Fruit fly (Drosophila melanogaster): Measurements from ENCODE around the gene CG10958.

Gene CG10958

DNA sequence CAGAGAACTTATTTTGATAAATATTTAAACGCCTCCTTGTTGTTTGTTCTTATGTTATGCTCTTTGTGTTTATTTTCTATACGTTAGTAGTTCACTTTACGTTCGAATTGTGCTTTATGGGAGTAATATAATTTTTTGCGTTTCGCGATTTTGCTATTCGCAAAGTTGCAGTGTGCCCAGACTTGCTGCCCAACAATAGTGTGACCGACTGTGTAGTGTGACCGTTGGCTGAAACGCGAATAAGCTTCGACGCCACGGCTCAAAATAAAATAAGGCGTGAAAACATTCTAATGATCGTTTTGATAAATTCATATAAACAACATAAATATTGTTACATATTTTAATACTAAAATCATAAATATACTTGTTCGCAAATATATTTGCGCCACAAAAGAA, 10.0 kb downstream of the CG10958 start, which contains the start of gene Smox (continued):
- TF ChIP-seq CG12391 (tag; optimal IDR thresholded peaks at IDR 0.05) = peak; percentile 4
- TF ChIP-seq CG11695 (GFP tag; IDR thresholded peaks at IDR 0.05) = no peak
- no peak for TF ChIP-seq h (optimal IDR thresholded peaks at IDR 0.05)
- TF ChIP-seq CG1603 (tag; optimal IDR thresholded peaks at IDR 0.05) = peak; percentile 65
- peak; percentile 37 for TF ChIP-seq CG14710 (tag; optimal IDR thresholded peaks at IDR 0.05)
- TF ChIP-seq ttk (GFP tag; IDR thresholded peaks at IDR 0.05) = no peak
- TF ChIP-seq D19A (tag; optimal IDR thresholded peaks at IDR 0.05) = no peak
- no peak for TF ChIP-seq Mrtf (GFP tag; IDR thresholded peaks at IDR 0.05)
- no peak for TF ChIP-seq Hr39 (optimal IDR thresholded peaks at IDR 0.05)
- no peak for TF ChIP-seq Atf6 (GFP tag; IDR thresholded peaks at IDR 0.05)
- no peak for TF ChIP-seq fd3F (GFP tag; optimal IDR thresholded peaks at IDR 0.05)
- TF ChIP-seq Dp (GFP tag; optimal IDR thresholded peaks at IDR 0.05) = peak; percentile 18
- no peak for TF ChIP-seq p53 (GFP tag; optimal IDR thresholded peaks at IDR 0.05)
- no peak for TF ChIP-seq CG14667 (GFP tag; IDR thresholded peaks at IDR 0.05)
- no peak for TF ChIP-seq odd (GFP tag; optimal IDR thresholded peaks at IDR 0.05)
- TF ChIP-seq hbn (GFP tag; IDR thresholded peaks at IDR 0.05; ENCODE audit: partially characterized antibody) = no peak
- TF ChIP-seq ssp (GFP tag; IDR thresholded peaks at IDR 0.05) = no peak
- TF ChIP-seq zen (tag; optimal IDR thresholded peaks at IDR 0.05) = peak; percentile 17
- TF ChIP-seq NFAT (GFP tag; IDR thresholded peaks at IDR 0.05) = no peak
- no peak for TF ChIP-seq CG9932 (GFP tag; IDR thresholded peaks at IDR 0.05)
- TF ChIP-seq CG2712 (tag; optimal IDR thresholded peaks at IDR 0.05) = peak; percentile 1
- no peak for TF ChIP-seq Opbp (GFP tag; IDR thresholded peaks at IDR 0.05; ENCODE audit: partially characterized antibody)
- no peak for TF ChIP-seq en (GFP tag; optimal IDR thresholded peaks at IDR 0.05)
- TF ChIP-seq pros (GFP tag; optimal IDR thresholded peaks at IDR 0.05) = no peak
- TF ChIP-seq Hr3 (GFP tag; optimal IDR thresholded peaks at IDR 0.05) = no peak
- no peak for TF ChIP-seq klu (GFP tag; IDR thresholded peaks at IDR 0.05)
- no peak for TF ChIP-seq Ptx1 (GFP tag; IDR thresholded peaks at IDR 0.05)
- no peak for TF ChIP-seq CG18619 (GFP tag; optimal IDR thresholded peaks at IDR 0.05)
- TF ChIP-seq CG13287 (GFP tag; IDR thresholded peaks at IDR 0.05; ENCODE audit: partially characterized antibody) = peak; percentile 37
- TF ChIP-seq Spps (tag; optimal IDR thresholded peaks at IDR 0.05) = no peak
- TF ChIP-seq exex (tag; optimal IDR thresholded peaks at IDR 0.05) = no peak
- TF ChIP-seq Poxn (GFP tag; IDR thresholded peaks at IDR 0.05) = no peak
- TF ChIP-seq CG7271 (tag; optimal IDR thresholded peaks at IDR 0.05) = no peak
- no peak for TF ChIP-seq Xbp1 (GFP tag; optimal IDR thresholded peaks at IDR 0.05)
- TF ChIP-seq Optix (GFP tag; IDR thresholded peaks at IDR 0.05) = no peak
- TF ChIP-seq pzg (GFP tag; optimal IDR thresholded peaks at IDR 0.05) = peak; percentile 73
- peak; percentile 15 for TF ChIP-seq gsb-n (tag; optimal IDR thresholded peaks at IDR 0.05)
- no peak for TF ChIP-seq dmrt11E (tag; optimal IDR thresholded peaks at IDR 0.05)
- TF ChIP-seq Pdp1 (GFP tag; optimal IDR thresholded peaks at IDR 0.05) = no peak
- TF ChIP-seq CG32532 (GFP tag; IDR thresholded peaks at IDR 0.05) = no peak
- no peak for TF ChIP-seq cas (GFP tag; IDR thresholded peaks at IDR 0.05)
- TF ChIP-seq fd96Cb (tag; optimal IDR thresholded peaks at IDR 0.05) = no peak
- TF ChIP-seq CG1832 (GFP tag; optimal IDR thresholded peaks at IDR 0.05) = no peak
- TF ChIP-seq ken (GFP tag; IDR thresholded peaks at IDR 0.05) = no peak
- no peak for TF ChIP-seq HmgZ (tag; optimal IDR thresholded peaks at IDR 0.05)
- TF ChIP-seq phol (tag; optimal IDR thresholded peaks at IDR 0.05) = peak; percentile 17
- TF ChIP-seq CG34224 (GFP tag; IDR thresholded peaks at IDR 0.05; ENCODE audit: partially characterized antibody) = no peak
- no peak for TF ChIP-seq Antp (GFP tag; optimal IDR thresholded peaks at IDR 0.05)
- TF ChIP-seq gfzf (GFP tag; optimal IDR thresholded peaks at IDR 0.05) = peak; percentile 87
- no peak for TF ChIP-seq pnt (GFP tag; optimal IDR thresholded peaks at IDR 0.05)
- peak; percentile 6 for TF ChIP-seq Sry-δ (GFP tag; optimal IDR thresholded peaks at IDR 0.05)
- no peak for TF ChIP-seq insv (GFP tag; optimal IDR thresholded peaks at IDR 0.05)

Data from whole organism, embryonic.